Worm (Caenorhabditis elegans): ENCODE data around the gene nlp-50.

- TF ChIP-seq nhr-77 (tag; optimal IDR thresholded peaks at IDR 0.05) (no peak), ztf-4 (tag; optimal IDR thresholded peaks at IDR 0.05) (no peak), elt-1 (tag; optimal IDR thresholded peaks at IDR 0.05) (no peak)
Measured at ce11 chrII:6733718-6734117, 31.1 kb upstream of the nlp-50 start, which contains the start of gene T14B4.9.

Data from whole organism, L2 larva.